Worm (Caenorhabditis elegans) whole organism, late embryonic: ENCODE results near the gene C17B7.12.

Experiments
- ahr-1 ChIP-seq: sonication (generic microtip); optimal IDR thresholded peaks from 2 replicates; lab custom pipeline; 2016; ENCODE audit warnings: missing genetic modification characterization, missing compliant biosample characterization
- pag-3 ChIP-seq: sonication (generic microtip); optimal IDR thresholded peaks from 2 replicates; lab custom pipeline; 2016; ENCODE audit warnings: missing compliant biosample characterization, missing genetic modification characterization, borderline replicate concordance

ce11 chrV:3355544-3355943 is 2.5 kb downstream of the C17B7.12 start:
- TF ChIP-seq ahr-1 (tag; lab: Kevin White, UChicago) = no peak
- no peak for TF ChIP-seq pag-3
